Worm (Caenorhabditis elegans): Measurements from ENCODE around the gene Y46E12A.3.

Gene Y46E12A.3

DNA sequence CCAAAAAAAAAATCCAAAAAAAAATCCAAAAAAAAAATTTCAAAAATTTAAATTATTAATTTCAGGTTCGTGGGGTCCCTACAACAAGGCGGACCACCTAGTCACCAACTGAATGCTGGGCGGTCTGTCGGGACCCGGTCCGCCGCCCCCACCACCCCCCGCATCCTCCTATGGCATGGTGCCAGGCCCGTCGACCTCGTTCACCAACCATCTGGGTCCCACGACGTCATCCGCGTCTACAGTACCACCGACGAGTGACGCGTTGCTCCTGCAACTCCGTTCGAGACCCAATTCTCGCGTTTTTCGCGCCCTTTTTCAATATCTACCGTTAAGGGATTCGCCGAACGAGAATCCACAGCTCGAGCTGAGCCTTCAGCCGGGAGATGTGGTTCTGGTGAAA, 34.2 kb upstream of the Y46E12A.3 start:
- no peak for TF ChIP-seq snpc-4 (tag; optimal IDR thresholded peaks at IDR 0.05)
- TF ChIP-seq zip-8 (tag; optimal IDR thresholded peaks at IDR 0.05), result no peak
- no peak for TF ChIP-seq bed-3 (GFP tag; optimal IDR thresholded peaks at IDR 0.05)
- TF ChIP-seq ces-1 (GFP tag; optimal IDR thresholded peaks at IDR 0.05), result no peak
- no peak for TF ChIP-seq drap-1 (GFP tag; optimal IDR thresholded peaks at IDR 0.05)

DNA sequence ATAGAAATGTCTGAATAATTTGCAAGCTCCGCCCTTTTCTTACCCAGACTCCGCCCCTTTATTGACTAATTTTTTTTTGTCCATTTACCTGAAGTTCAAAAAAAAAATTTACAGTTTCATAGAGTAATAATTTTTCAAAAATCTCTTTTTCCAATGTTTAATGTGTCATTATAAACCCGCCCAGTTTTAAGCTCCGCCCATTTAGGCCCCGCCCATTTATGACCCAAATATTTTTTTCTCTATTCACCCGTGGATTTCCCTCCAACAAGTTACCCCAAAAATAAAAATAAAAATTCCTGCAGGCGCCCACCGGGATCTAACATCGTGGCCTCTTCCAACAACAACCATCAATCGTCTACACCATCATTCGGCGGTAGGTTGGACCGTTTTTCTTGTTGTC, 33.3 kb upstream of the Y46E12A.3 start, which contains the start of gene rimb-1:
Gene rimb-1 (plus strand): TSS at position 301 of the 400 bp plus-strand sequence.
- TF ChIP-seq M03D4.4 (tag; optimal IDR thresholded peaks at IDR 0.05), result no peak
- TF ChIP-seq blmp-1 (tag; optimal IDR thresholded peaks at IDR 0.05), result no peak
- no peak for TF ChIP-seq ces-1 (GFP tag; optimal IDR thresholded peaks at IDR 0.05)
- no peak for TF ChIP-seq unc-120 (tag; optimal IDR thresholded peaks at IDR 0.05; ENCODE audit: poor library complexity, severe bottlenecking)
- TF ChIP-seq ztf-11 (tag; optimal IDR thresholded peaks at IDR 0.05), result no peak
- no peak for TF ChIP-seq ceh-43 (GFP tag; optimal IDR thresholded peaks at IDR 0.05)
- TF ChIP-seq nhr-12 (tag; optimal IDR thresholded peaks at IDR 0.05), result no peak
- TF ChIP-seq ham-2 (GFP tag; optimal IDR thresholded peaks at IDR 0.05), result no peak
- TF ChIP-seq nhr-2 (tag; optimal IDR thresholded peaks at IDR 0.05), result no peak
- TF ChIP-seq nhr-76 (tag; optimal IDR thresholded peaks at IDR 0.05), result no peak
- TF ChIP-seq lsy-2 (tag; optimal IDR thresholded peaks at IDR 0.05), result no peak

DNA sequence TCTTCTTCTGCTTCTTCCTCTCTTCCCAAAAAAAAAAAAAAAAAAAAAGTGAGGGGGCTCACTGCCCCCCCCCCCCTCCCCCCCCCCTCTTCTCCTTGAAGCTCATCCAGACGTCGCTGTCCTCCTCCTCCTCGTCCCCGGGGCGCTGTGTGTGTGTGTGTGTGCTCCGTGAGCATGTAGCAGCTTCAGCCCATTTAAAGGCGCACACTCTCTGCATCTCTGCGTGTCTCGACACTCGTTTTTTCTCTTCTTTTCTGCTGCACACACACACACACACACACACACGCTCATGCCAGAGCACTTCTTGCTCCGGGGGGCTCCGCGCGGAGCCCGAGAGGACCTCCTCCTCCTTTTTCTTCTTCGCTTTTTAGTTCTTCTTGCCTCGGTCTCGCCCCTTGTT, 31.0 kb upstream of the Y46E12A.3 start:
- TF ChIP-seq nhr-237 (tag; optimal IDR thresholded peaks at IDR 0.05) (no peak), ces-1 (GFP tag; optimal IDR thresholded peaks at IDR 0.05) (peak; percentile 57)

DNA sequence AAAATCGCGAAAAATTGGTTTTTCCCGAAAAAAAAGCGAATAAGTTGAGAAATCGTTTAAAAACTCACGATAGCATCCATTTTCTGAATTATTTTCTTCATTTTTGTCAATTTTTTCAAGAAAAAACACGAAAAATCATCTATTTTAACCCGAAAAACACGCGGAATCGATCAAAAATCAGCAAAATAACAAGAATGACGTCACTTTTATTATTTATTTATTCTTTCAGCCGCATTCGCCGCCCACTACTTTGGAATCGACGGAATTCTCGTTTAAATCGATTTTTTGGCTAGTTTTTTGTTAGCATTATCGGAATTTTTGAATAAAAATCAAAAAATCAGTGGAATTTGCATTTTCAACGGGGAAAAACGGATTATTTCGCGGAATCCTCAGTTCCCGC, 23.2 kb upstream of the Y46E12A.3 start, which contains the start of gene Y39A3CL.4:
Gene Y39A3CL.4 (minus strand): TSS at position 101 of the 400 bp plus-strand sequence.
- no peak for TF ChIP-seq ham-2 (GFP tag; optimal IDR thresholded peaks at IDR 0.05)
- no peak for TF ChIP-seq ztf-11 (tag; optimal IDR thresholded peaks at IDR 0.05)
- TF ChIP-seq lin-13 (tag; optimal IDR thresholded peaks at IDR 0.05), result no peak
- no peak for TF ChIP-seq ceh-39 (tag; optimal IDR thresholded peaks at IDR 0.05)
- no peak for TF ChIP-seq lin-32 (GFP tag; optimal IDR thresholded peaks at IDR 0.05)
- no peak for TF ChIP-seq blmp-1 (tag; optimal IDR thresholded peaks at IDR 0.05)

DNA sequence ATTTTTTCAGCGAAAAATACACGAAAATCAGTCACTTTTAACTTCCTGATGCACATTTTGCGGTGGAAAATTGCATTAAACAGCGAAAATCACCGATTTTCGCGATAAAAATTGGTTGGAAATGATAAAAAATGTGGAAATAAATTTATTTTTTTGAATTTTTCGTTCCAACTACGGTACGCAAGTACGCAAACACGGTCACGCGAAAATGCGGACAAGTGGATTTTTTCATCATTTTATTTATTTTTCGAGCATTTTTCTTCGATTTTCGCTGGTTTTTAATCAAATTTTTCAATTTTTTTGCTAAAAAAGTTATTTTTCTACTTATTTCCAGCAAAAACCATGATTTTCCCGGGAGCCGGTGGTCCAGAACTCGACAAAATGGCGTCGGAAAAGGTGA, 22.7 kb upstream of the Y46E12A.3 start, which contains the start of gene Y39A3CL.3:
Gene Y39A3CL.3 (plus strand): TSS at position 335 of the 400 bp plus-strand sequence.
- peak; percentile 94 for TF ChIP-seq lsy-2 (tag; optimal IDR thresholded peaks at IDR 0.05)
- TF ChIP-seq flh-1 (GFP tag; optimal IDR thresholded peaks at IDR 0.05), result no peak
- peak; percentile 25 for TF ChIP-seq ces-1 (GFP tag; optimal IDR thresholded peaks at IDR 0.05)
- no peak for TF ChIP-seq mab-5 (tag; optimal IDR thresholded peaks at IDR 0.05)

DNA sequence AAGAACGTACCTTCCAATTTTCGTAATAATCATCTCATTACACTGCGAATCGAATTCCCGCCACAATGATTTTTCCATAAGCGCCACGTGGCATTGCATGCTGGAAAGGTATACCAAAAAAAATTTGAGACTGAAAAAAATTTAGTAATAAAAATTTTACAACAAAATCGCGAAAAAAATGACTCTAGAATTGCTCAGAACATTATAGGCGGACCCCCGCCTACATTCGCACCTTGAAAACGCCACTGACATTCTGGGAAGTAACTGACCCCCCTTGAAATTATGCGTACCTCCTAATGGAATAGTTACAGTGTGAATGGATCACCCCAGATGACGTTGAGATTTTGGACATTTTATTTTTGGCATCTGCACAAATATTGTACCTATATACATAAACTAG, 15.3 kb upstream of the Y46E12A.3 start, which contains the start of gene tbx-43:
Gene tbx-43 (minus strand): TSS at position 101 of the 400 bp plus-strand sequence.
- TF ChIP-seq nhr-237 (tag; optimal IDR thresholded peaks at IDR 0.05) (no peak), mls-2 (tag; optimal IDR thresholded peaks at IDR 0.05) (no peak), bed-3 (GFP tag; optimal IDR thresholded peaks at IDR 0.05) (no peak), mep-1 (tag; optimal IDR thresholded peaks at IDR 0.05) (no peak), ceh-83 (GFP tag; optimal IDR thresholded peaks at IDR 0.05) (no peak), pha-4 (tag; optimal IDR thresholded peaks at IDR 0.05) (no peak), lin-32 (GFP tag; optimal IDR thresholded peaks at IDR 0.05) (no peak), nhr-28 (tag; optimal IDR thresholded peaks at IDR 0.05) (no peak), blmp-1 (tag; optimal IDR thresholded peaks at IDR 0.05) (no peak), elt-1 (tag; optimal IDR thresholded peaks at IDR 0.05; ENCODE audit: borderline replicate concordance, insufficient read depth) (no peak), ceh-43 (GFP tag; optimal IDR thresholded peaks at IDR 0.05) (no peak), sptf-1 (tag; optimal IDR thresholded peaks at IDR 0.05) (no peak), unc-39 (tag; optimal IDR thresholded peaks at IDR 0.05) (no peak), flh-1 (GFP tag; optimal IDR thresholded peaks at IDR 0.05) (no peak), drap-1 (GFP tag; optimal IDR thresholded peaks at IDR 0.05) (no peak), snpc-4 (tag; optimal IDR thresholded peaks at IDR 0.05) (no peak), ces-1 (GFP tag; optimal IDR thresholded peaks at IDR 0.05) (no peak), M03D4.4 (tag; optimal IDR thresholded peaks at IDR 0.05) (no peak), elt-3 (tag; optimal IDR thresholded peaks at IDR 0.05) (no peak), lin-13 (tag; optimal IDR thresholded peaks at IDR 0.05) (no peak)

Data from whole organism, mixed stage, embryonic.